Worm (Caenorhabditis elegans): ENCODE data around the gene Y9C2UA.1.

Gene Y9C2UA.1

DNA sequence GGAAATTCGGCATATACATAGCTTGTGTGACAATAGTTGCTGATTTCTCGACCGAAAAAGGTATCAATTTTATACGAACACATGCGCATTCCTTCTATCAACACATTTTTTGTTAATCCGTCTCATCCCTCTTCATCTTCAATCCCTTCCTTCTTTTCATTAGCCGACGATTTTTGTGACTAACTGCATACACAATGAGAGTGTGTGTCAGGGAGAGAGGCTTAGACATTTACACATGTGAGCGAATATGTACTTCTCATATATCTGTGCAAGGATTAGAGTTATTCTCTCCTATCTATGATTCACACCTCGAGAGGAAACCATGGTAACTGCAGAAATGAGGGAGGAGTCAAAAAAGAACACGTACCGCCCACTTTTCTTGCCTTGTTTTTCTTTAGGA lies 9.1 kb upstream of the Y9C2UA.1 start:
- TF ChIP-seq lin-14 (GFP tag; optimal IDR thresholded peaks at IDR 0.05) = peak; percentile 21
- no peak for TF ChIP-seq jun-1 (tag; optimal IDR thresholded peaks at IDR 0.05)
- TF ChIP-seq unc-86 (tag; optimal IDR thresholded peaks at IDR 0.05) = no peak
- TF ChIP-seq C16A3.4 (tag; optimal IDR thresholded peaks at IDR 0.05) = no peak
- no peak for TF ChIP-seq ceh-8 (GFP tag; optimal IDR thresholded peaks at IDR 0.05)
- no peak for TF ChIP-seq efl-3 (GFP tag; optimal IDR thresholded peaks at IDR 0.05)
- peak; percentile 37 for TF ChIP-seq blmp-1 (tag; optimal IDR thresholded peaks at IDR 0.05)
- TF ChIP-seq fkh-8 (tag; optimal IDR thresholded peaks at IDR 0.05) = peak; percentile 61
- peak; percentile 56 for TF ChIP-seq dsc-1 (tag; optimal IDR thresholded peaks at IDR 0.05)
- peak; percentile 11 for TF ChIP-seq fos-1 (tag; optimal IDR thresholded peaks at IDR 0.05)

DNA sequence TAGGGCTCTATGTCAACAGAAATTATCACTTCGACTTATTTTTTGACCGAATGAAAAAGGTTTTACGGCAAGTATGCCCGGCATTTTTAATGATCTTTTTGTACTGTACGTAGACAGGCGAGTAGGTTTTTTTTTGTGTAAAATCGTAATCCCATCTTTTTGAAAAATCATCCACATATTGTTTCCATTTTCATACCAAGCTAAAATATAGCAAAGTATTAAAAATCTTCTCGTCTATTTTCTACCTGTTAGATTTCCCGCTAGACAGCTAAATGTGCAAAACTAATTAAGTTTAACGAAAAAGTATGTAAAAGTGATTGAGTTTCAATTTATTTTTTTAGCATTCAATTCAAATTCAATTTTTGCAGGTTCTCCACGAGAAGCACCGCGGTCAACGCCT lies 8.1 kb upstream of the Y9C2UA.1 start, which contains the start of gene C16D2.1:
Gene C16D2.1 (plus strand): TSS at position 301 of the 400 bp plus-strand sequence.
- TF ChIP-seq sptf-1 (tag; optimal IDR thresholded peaks at IDR 0.05) (no peak), hlh-4 (tag; optimal IDR thresholded peaks at IDR 0.05) (no peak), unc-98 (GFP tag; IDR thresholded peaks at IDR 0.05) (no peak), nhr-11 (tag; optimal IDR thresholded peaks at IDR 0.05) (no peak), hlh-17 (GFP tag; optimal IDR thresholded peaks at IDR 0.05; ENCODE audit: borderline replicate concordance) (no peak), ceh-90 (tag; optimal IDR thresholded peaks at IDR 0.05) (no peak), lin-15B (tag; optimal IDR thresholded peaks at IDR 0.05) (no peak), pag-3 (tag; optimal IDR thresholded peaks at IDR 0.05; ENCODE audit: borderline replicate concordance, insufficient read depth) (no peak), mdl-1 (tag; optimal IDR thresholded peaks at IDR 0.05) (no peak), sup-37 (GFP tag; optimal IDR thresholded peaks at IDR 0.05) (no peak), efl-3 (GFP tag; optimal IDR thresholded peaks at IDR 0.05) (no peak), jun-1 (tag; optimal IDR thresholded peaks at IDR 0.05) (no peak), nhr-237 (tag; optimal IDR thresholded peaks at IDR 0.05) (no peak), ama-1 (optimal IDR thresholded peaks at IDR 0.05) (no peak)

DNA sequence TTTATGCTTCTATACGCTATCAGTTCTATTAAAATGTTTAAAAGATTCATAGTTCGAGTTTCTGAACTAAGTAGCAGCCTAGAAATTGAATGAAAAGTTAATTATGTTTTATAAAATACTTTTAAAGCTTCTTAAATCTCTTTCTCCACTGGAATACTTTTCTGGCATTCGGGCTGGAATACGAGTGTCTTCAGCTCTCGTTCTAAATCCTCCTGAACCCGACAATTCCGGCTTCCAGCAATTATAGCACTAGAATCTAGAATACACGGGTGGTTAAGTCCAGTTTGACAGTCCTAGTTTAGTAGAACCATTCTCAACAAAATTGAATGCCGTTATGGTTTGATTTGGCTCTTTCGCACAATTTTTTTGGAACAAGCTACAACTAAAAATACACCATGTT lies 7.1 kb upstream of the Y9C2UA.1 start:
- TF ChIP-seq hlh-4 (tag; optimal IDR thresholded peaks at IDR 0.05) (no peak), snu-23 (GFP tag; optimal IDR thresholded peaks at IDR 0.05) (no peak), nhr-11 (tag; optimal IDR thresholded peaks at IDR 0.05) (no peak), fos-1 (tag; optimal IDR thresholded peaks at IDR 0.05) (no peak), C34B4.2 (tag; optimal IDR thresholded peaks at IDR 0.05) (no peak), mep-1 (tag; optimal IDR thresholded peaks at IDR 0.05) (no peak), mab-9 (GFP tag; IDR thresholded peaks at IDR 0.05) (no peak), ces-1 (GFP tag; optimal IDR thresholded peaks at IDR 0.05) (no peak), nhr-20 (tag; optimal IDR thresholded peaks at IDR 0.05) (no peak), lin-13 (GFP tag; optimal IDR thresholded peaks at IDR 0.05) (no peak), lin-14 (GFP tag; optimal IDR thresholded peaks at IDR 0.05) (no peak), lin-15B (tag; optimal IDR thresholded peaks at IDR 0.05) (no peak), ceh-88 (GFP tag; IDR thresholded peaks at IDR 0.05) (no peak)

ce11 chrII:9135878-9136277 lies 3.6 kb upstream of the Y9C2UA.1 start, which contains the start of gene nlp-78:
Gene nlp-78, plus strand, starts transcription at chrII:9136178.
- TF ChIP-seq nhr-19 (GFP tag; conservative IDR thresholded peaks at IDR 0.05) = no peak
- no peak for TF ChIP-seq jun-1 (tag; optimal IDR thresholded peaks at IDR 0.05)
- TF ChIP-seq nhr-90 (tag; optimal IDR thresholded peaks at IDR 0.05; ENCODE audit: poor library complexity) = no peak
- TF ChIP-seq C04F5.9 (tag; optimal IDR thresholded peaks at IDR 0.05) = no peak
- no peak for TF ChIP-seq nhr-71 (tag; optimal IDR thresholded peaks at IDR 0.05)
- TF ChIP-seq isw-1 (GFP tag; IDR thresholded peaks at IDR 0.05) = no peak
- no peak for TF ChIP-seq blmp-1 (tag; optimal IDR thresholded peaks at IDR 0.05)
- no peak for TF ChIP-seq C34B4.2 (tag; optimal IDR thresholded peaks at IDR 0.05)
- TF ChIP-seq nhr-76 (tag; optimal IDR thresholded peaks at IDR 0.05) = no peak
- TF ChIP-seq elt-3 (tag; optimal IDR thresholded peaks at IDR 0.05) = no peak
- no peak for TF ChIP-seq fkh-8 (tag; optimal IDR thresholded peaks at IDR 0.05)
- no peak for TF ChIP-seq nhr-28 (tag; optimal IDR thresholded peaks at IDR 0.05)
- TF ChIP-seq mdl-1 (tag; optimal IDR thresholded peaks at IDR 0.05) = no peak
- TF ChIP-seq tlp-1 (tag; optimal IDR thresholded peaks at IDR 0.05) = no peak
- no peak for TF ChIP-seq pqm-1 (tag; optimal IDR thresholded peaks at IDR 0.05)
